Fruit fly (Drosophila melanogaster): ENCODE measurements around the gene CG45545.

DNA sequence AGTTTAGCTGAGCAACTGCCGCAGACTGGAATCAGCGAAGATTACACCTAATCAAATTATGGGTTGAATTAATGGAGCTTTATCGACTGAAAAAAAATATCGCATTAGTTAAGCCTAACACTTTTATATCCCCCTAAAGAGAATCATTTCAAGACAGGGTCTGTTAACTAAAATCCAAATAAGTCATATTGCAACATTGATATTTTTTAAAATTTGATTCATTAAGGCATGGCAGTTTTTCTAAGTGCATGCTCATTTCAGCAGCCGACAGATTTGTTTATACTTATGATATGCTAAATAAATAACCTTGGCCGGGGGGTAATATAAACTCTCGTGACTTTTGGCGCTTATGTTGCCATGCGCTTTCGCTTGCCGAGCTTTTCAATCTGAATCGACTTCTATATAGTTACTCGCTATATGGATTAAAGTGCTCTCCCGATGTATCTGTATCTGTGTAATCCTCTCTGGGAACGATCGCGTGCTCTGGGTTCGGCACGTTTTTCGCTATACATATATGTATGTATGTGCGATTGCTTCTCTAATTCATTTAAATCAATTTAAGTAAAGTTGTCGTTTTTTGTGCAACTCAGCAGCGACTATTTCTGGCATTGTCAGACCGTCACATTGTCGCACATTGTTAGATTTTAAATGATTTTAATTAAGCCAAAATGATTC is 45.4 kb upstream of the CG45545 start:
- TF ChIP-seq dsx (GFP tag; optimal IDR thresholded peaks at IDR 0.05; ENCODE audit: poor library complexity, severe bottlenecking) (no peak), CG6854 (GFP tag; optimal IDR thresholded peaks at IDR 0.05) (no peak), CG31627 (GFP tag; optimal IDR thresholded peaks at IDR 0.05) (peak; percentile 27), OdsH (GFP tag; optimal IDR thresholded peaks at IDR 0.05) (peak; percentile 27)

All from whole organism, prepupa.